Worm (Caenorhabditis elegans): ENCODE data around the gene tra-4.

- TF ChIP-seq dao-5 (tag; optimal IDR thresholded peaks at IDR 0.05) (no peak), him-1 (tag; optimal IDR thresholded peaks at IDR 0.05) (no peak), W03F9.2 (tag; optimal IDR thresholded peaks at IDR 0.05) (no peak)
Observed at ce11 chrX:2900897-2901496, 43.6 kb upstream of the tra-4 start.
